Fruit fly (Drosophila melanogaster): ENCODE results near the gene CG16721.

dm6 chrX:5884294-5884693 lies 4.6 kb downstream of the CG16721 start:
- no peak for TF ChIP-seq mld (GFP tag; IDR thresholded peaks at IDR 0.05; ENCODE audit: partially characterized antibody)
- TF ChIP-seq en (GFP tag; optimal IDR thresholded peaks at IDR 0.05): no peak
- no peak for TF ChIP-seq jumu (GFP tag; optimal IDR thresholded peaks at IDR 0.05)
